Fruit fly (Drosophila melanogaster): ENCODE results near the gene MED26.

MED26 gene

DNA sequence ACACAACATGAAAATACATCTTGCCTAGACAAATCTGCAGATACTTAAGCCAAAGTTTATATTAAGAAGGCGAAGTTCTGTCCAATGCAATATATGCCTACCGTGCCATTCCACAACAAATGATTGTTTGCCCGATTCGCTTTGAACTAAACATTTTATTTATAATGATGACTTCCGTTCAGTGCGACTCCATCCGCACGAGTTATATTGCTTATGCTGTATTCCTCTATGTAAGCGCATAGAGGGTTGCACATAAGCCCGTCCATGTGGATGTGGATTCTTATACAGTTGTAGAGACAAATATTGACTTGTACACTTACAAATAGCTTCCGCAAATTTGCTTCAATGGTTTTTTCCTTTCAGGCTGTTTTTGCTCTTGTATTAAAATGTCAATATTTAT is 35.3 kb upstream of the MED26 start:
- TF ChIP-seq sens (GFP tag) (peak; percentile 23), CG2199 (GFP tag; IDR thresholded peaks at IDR 0.05) (peak; percentile 99), BtbVII (GFP tag; optimal IDR thresholded peaks at IDR 0.05) (no peak), TFAM (GFP tag; optimal IDR thresholded peaks at IDR 0.05) (no peak), gcm (GFP tag; optimal IDR thresholded peaks at IDR 0.05) (no peak), fd102C (GFP tag; optimal IDR thresholded peaks at IDR 0.05) (no peak)

DNA sequence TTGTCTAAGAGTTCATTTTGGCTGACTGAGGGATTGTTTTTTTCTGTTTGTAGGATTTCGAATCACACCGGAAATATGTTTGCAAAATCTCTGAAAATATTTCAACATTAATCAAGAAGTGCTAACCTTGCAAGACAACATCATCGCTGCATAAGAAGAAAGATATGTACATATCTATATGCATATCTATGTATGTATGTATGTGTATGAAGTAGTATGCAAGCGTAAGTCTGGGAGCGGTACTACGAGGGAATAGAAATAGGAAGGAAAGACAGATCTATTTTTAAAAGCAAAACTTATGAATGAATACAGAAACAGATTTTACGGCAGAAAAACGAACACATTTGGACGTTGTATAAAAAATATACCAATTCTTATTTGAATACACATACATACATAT is 29.0 kb upstream of the MED26 start:
- TF ChIP-seq Hey (tag; optimal IDR thresholded peaks at IDR 0.05) (no peak), CG17802 (tag; optimal IDR thresholded peaks at IDR 0.05) (no peak), Eip74EF (GFP tag; optimal IDR thresholded peaks at IDR 0.05) (no peak), Lpt (GFP tag; optimal IDR thresholded peaks at IDR 0.05) (no peak), amos (GFP tag; IDR thresholded peaks at IDR 0.05; ENCODE audit: partially characterized antibody) (no peak), cg (GFP tag; optimal IDR thresholded peaks at IDR 0.05) (peak; percentile 42), Elba2 (GFP tag; optimal IDR thresholded peaks at IDR 0.05) (peak; percentile 75), lmd (GFP tag; IDR thresholded peaks at IDR 0.05) (no peak), otp (GFP tag; IDR thresholded peaks at IDR 0.05) (no peak), sr (GFP tag; IDR thresholded peaks at IDR 0.05) (no peak), jumu (GFP tag; optimal IDR thresholded peaks at IDR 0.05) (no peak), CG6765 (GFP tag; optimal IDR thresholded peaks at IDR 0.05) (no peak), CG2199 (GFP tag; IDR thresholded peaks at IDR 0.05) (peak; percentile 80)

- TF ChIP-seq Ets65A (GFP tag) (peak; percentile 80), Xrp1 (GFP tag; IDR thresholded peaks at IDR 0.05) (no peak), CG3065 (GFP tag; optimal IDR thresholded peaks at IDR 0.05) (peak; percentile 70)
These were observed 27.7 kb upstream of the MED26 start for dm6 chr4:816500-816899.

dm6 chr4:810864-811263 is 22.1 kb upstream of the MED26 start:
- no peak for TF ChIP-seq cad (GFP tag; optimal IDR thresholded peaks at IDR 0.05)
- TF ChIP-seq CG1832 (GFP tag; optimal IDR thresholded peaks at IDR 0.05): no peak
- TF ChIP-seq mld (GFP tag; IDR thresholded peaks at IDR 0.05; ENCODE audit: partially characterized antibody): 0 out of 3 replicates have a peak, but pooled peaks have one; percentile 57
- TF ChIP-seq CG15601 (tag; optimal IDR thresholded peaks at IDR 0.05): no peak
- 0 out of 3 replicates have a peak, but pooled peaks have one; percentile 43 for TF ChIP-seq CG6791 (GFP tag; IDR thresholded peaks at IDR 0.05; ENCODE audit: partially characterized antibody)
- peak; percentile 53; the same call in 1 of the 3 replicates for TF ChIP-seq CG16813 (GFP tag; IDR thresholded peaks at IDR 0.05; ENCODE audit: partially characterized antibody)
- TF ChIP-seq Dad (GFP tag; optimal IDR thresholded peaks at IDR 0.05): no peak

- TF ChIP-seq lmd (GFP tag; IDR thresholded peaks at IDR 0.05) (peak; percentile 79), CG12744 (GFP tag; optimal IDR thresholded peaks at IDR 0.05) (peak; percentile 77), dpn (GFP tag; optimal IDR thresholded peaks at IDR 0.05) (peak; percentile 81 to 83), CG10267 (tag; optimal IDR thresholded peaks at IDR 0.05) (peak; percentile 74), CG13624 (GFP tag; optimal IDR thresholded peaks at IDR 0.05) (peak; percentile 72), unpg (GFP tag; optimal IDR thresholded peaks at IDR 0.05) (peak; percentile 75), Awh (GFP tag; IDR thresholded peaks at IDR 0.05) (no peak), CG10321 (GFP tag; IDR thresholded peaks at IDR 0.05) (peak; percentile 91), CG5180 (GFP tag; optimal IDR thresholded peaks at IDR 0.05) (peak; percentile 69), CG43689 (GFP tag; IDR thresholded peaks at IDR 0.05) (no peak), CG10209 (GFP tag; optimal IDR thresholded peaks at IDR 0.05) (peak; percentile 87), CG3065 (GFP tag; optimal IDR thresholded peaks at IDR 0.05) (no peak), Oli (tag; optimal IDR thresholded peaks at IDR 0.05) (peak; percentile 92), Eip74EF (GFP tag; optimal IDR thresholded peaks at IDR 0.05) (no peak), Camta (GFP tag; optimal IDR thresholded peaks at IDR 0.05) (peak; percentile 86), nom (GFP tag; optimal IDR thresholded peaks at IDR 0.05) (no peak), CG18262 (tag; optimal IDR thresholded peaks at IDR 0.05) (peak; percentile 88)
These were observed 18.9 kb upstream of the MED26 start for dm6 chr4:807422-808391.

Data from whole organism, embryonic.